Worm (Caenorhabditis elegans): Measurements from ENCODE around the gene B0303.4.

DNA sequence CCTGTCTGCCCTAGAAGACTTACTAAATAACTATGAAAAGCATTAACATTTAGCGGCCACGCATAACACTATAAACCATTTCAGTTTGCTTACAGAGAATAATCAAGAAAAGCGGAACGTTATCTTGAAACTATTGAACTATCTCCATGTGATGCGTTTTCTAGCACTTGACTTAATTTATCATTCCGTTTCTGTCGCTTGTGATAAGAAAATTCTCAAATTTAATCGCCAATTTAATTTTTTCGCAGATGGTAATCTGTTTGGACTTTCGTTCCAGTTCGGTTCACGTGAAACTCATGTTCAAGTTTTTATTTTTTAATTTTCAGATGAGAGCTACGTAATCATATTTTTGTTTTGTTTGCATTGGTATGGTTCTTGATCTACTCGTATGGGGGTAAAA is 32.7 kb upstream of the B0303.4 start:
- TF ChIP-seq F23B12.7 (tag; optimal IDR thresholded peaks at IDR 0.05; ENCODE audit: insufficient read depth) (no peak), unc-62 (GFP tag; optimal IDR thresholded peaks at IDR 0.05) (no peak), atf-7 (tag; optimal IDR thresholded peaks at IDR 0.05) (no peak), snpc-4 (GFP tag; optimal IDR thresholded peaks at IDR 0.05) (no peak), snpc-4 (tag; optimal IDR thresholded peaks at IDR 0.05) (no peak), madf-8 (GFP tag; conservative IDR thresholded peaks at IDR 0.05) (no peak), snpc-1.3 (tag; optimal IDR thresholded peaks at IDR 0.05; ENCODE audit: insufficient read depth) (no peak), snpc-3.4 (tag; optimal IDR thresholded peaks at IDR 0.05) (no peak)
